Worm (Caenorhabditis elegans): ENCODE measurements around the gene npp-18.
A peak's percentile ranks its signal among the peaks of the same experiment; 100 is the strongest.

The npp-18 gene

DNA sequence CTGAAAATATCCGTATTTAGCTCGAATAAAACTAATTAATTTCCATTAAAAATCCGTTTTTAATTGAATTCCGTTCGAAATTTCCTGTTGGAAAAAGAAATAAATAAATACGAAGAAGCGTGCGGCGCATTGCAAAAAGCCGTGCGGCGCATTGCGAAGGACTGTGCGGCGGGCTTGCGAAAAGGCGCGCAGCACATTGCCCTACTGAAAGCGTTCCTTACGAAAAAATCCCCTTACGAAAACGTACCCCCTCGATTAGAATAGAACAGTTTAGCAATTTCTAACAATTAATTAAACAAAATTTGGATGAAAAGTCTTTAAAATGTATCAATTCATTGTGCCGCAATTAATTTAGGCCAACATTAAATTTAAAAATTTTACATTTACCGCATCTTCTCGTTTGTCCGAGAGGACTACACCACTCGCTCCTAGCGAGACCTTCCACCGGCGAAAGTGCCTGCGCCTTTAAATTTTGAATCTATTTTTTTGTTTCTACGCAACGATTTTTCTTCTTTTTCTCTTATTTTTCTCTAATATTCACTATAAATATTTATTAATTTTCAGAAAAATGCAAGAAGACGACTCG, at the start of gene npp-18:
Gene npp-18, plus strand, starts transcription at position 565 of the 586 bp plus-strand sequence.
- TF ChIP-seq scrt-1 (GFP tag; IDR thresholded peaks at IDR 0.05): peak; percentile 84
- TF ChIP-seq tbx-37 (GFP tag; conservative IDR thresholded peaks at IDR 0.05): peak; percentile 75; the same call in 1 of the 2 replicates
- peak; percentile 83 for TF ChIP-seq tbx-11 (GFP tag; IDR thresholded peaks at IDR 0.05)
- peak; percentile 83 for TF ChIP-seq pes-1 (GFP tag; IDR thresholded peaks at IDR 0.05)
- TF ChIP-seq sea-1 (GFP tag; conservative IDR thresholded peaks at IDR 0.05): peak; percentile 87
- peak; percentile 73 for TF ChIP-seq flt-1 (GFP tag; IDR thresholded peaks at IDR 0.05)

DNA sequence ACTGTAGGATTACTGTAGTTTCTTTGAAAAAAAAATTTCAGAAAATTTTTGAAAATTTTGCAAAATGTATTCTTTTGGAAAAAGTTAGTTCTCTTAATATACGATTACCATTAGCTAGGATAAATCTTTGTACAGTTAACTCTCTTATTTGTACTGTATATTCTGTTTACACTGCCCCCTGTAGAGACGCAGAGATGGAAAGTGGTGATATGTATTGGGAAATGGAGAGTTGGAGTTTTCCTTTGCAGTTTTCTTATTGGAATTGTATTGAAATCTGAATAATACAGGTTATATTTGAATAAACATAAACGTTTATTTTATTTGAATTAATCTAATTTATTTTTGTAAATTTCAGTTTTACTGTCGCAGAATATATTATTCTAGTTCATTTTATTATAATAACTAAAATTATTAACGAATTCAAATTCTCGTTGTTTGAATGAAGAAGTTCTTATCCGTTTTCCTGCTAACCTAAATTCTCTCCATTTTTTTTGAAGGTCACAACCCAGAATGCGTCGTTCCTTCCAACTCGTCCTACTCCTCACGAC, 42.4 kb upstream of the npp-18 start, which contains the start of gene F56A8.9:
Gene F56A8.9, plus strand, starts transcription at position 498 of the 548 bp plus-strand sequence.
- no peak for TF ChIP-seq ceh-36 (tag; optimal IDR thresholded peaks at IDR 0.05)
- TF ChIP-seq hmbx-1 (tag; optimal IDR thresholded peaks at IDR 0.05): no peak
- no peak for TF ChIP-seq tbx-37 (GFP tag; conservative IDR thresholded peaks at IDR 0.05)
- TF ChIP-seq tra-4 (tag; optimal IDR thresholded peaks at IDR 0.05): no peak

DNA sequence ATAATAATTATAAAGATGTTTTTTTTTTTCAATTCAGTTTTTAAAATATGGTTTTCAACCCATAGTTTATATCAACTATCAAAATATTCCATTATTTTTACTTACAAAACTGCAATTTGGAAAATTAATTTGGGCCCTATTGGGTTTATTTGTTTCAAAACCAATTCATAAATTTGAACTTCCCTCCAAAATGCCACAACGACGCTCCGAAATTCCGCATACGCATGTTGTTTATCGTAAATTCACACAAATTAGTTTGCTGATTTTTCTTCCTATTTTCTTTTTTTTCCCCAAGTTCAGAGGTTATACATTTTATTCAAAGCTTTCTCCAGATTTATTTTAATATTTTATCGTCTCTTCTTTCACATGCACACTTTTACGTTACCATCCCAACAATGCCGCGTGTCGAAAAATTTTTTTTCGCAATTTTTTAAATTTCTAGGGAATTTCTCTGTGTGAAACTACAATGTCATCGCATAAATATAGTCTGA, 40.2 kb upstream of the npp-18 start, which contains the start of gene F56A8.3:
Gene F56A8.3, plus strand, starts transcription at position 441 of the 491 bp plus-strand sequence.
- TF ChIP-seq tbx-37 (GFP tag; conservative IDR thresholded peaks at IDR 0.05): no peak
- TF ChIP-seq ceh-13 (GFP tag; optimal IDR thresholded peaks at IDR 0.05): no peak
- no peak for TF ChIP-seq hmg-4 (GFP tag; optimal IDR thresholded peaks at IDR 0.05)
- TF ChIP-seq F13C5.2 (tag; optimal IDR thresholded peaks at IDR 0.05): peak; percentile 39
- no peak for TF ChIP-seq tra-4 (tag; optimal IDR thresholded peaks at IDR 0.05)

DNA sequence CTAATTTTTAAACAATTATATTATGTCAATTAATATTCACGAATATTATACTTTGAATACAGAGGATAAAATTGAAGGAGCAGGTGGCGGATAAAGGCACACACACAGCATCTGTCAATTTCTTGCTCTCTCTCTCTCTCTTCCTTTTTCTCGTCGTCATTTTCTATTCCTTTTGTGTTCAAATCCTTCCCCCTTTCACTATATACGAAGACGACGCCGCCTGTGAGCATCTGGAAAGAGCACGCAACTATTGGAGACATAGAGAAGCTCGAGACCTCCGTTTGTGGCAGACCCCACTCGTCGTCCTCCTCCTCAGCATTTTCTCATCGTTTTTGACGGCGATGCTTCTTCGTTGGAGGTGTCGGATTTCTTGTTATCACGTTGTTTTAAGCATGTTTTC, 38.5 kb upstream of the npp-18 start:
- no peak for TF ChIP-seq hnd-1 (tag; optimal IDR thresholded peaks at IDR 0.05)
- TF ChIP-seq hmg-4 (GFP tag; optimal IDR thresholded peaks at IDR 0.05): peak; percentile 30

DNA sequence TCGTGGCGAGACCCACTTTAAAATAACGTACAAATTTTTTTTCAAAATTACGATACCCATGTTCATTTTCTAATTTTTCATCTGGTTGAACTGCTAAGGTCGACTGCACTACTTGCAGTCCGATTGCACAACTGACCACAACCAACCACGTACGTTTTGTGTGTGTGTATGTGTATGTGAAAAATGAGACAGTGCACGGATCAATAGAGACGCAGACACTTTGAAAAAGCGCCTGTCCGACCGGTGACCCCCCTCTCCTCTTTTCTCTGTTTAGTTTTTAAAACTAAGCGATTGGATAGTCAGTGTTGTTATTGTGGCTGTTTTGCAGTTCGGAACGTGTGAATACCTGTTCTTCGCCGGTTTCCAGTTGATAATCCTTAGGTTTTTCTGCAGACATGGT, 37.9 kb upstream of the npp-18 start:
- TF ChIP-seq pes-1 (GFP tag; IDR thresholded peaks at IDR 0.05): 0 out of 2 replicates have a peak, but pooled peaks have one; percentile 25
- TF ChIP-seq tbx-11 (GFP tag; IDR thresholded peaks at IDR 0.05): no peak

DNA sequence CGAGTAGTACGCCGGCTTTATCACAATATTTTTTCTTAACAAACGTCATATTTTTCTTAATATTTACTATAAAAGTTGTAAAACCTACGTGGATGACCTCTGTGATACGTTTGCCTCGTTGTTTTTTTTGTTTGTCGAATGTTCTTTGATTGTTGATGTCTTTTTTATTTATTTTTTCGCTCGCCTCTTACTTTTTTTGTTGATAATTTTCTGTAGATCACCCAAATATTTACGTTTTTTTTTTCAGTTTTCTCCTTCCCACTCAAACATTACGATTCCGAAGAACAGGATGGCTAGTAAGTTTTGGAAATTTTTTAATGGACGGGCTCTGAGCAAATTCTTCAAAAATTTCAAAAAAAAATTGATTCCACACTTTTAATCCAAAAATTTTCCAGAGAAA, 36.3 kb upstream of the npp-18 start:
- TF ChIP-seq scrt-1 (GFP tag; IDR thresholded peaks at IDR 0.05): no peak
- TF ChIP-seq hnd-1 (tag; optimal IDR thresholded peaks at IDR 0.05): no peak
- no peak for TF ChIP-seq tbx-37 (GFP tag; conservative IDR thresholded peaks at IDR 0.05)
- TF ChIP-seq sea-1 (GFP tag; conservative IDR thresholded peaks at IDR 0.05): no peak

DNA sequence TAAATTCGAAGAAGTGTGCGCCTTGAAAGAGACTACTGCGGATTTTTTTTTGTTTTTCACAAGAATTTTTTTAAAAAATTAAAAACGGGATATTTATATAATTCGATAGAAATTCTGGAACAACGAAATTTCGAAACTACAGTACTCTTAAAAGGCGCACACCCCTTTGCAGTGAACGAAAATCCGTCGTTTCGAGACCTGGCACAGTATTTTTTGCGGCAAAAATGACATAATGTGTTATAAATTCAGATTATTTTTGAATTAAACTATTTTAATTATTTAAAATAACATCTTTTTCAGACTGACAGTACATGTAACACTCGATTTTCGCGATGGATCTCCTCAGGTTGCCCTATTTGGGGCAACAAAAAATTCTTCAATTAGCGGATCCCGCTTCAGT, 33.7 kb upstream of the npp-18 start, which contains the start of gene F56A8.4:
Gene F56A8.4, plus strand, starts transcription at position 301 of the 400 bp plus-strand sequence.
- TF ChIP-seq ceh-13 (GFP tag; optimal IDR thresholded peaks at IDR 0.05) (no peak), scrt-1 (GFP tag; IDR thresholded peaks at IDR 0.05) (no peak), tbx-37 (GFP tag; conservative IDR thresholded peaks at IDR 0.05) (no peak), pes-1 (GFP tag; IDR thresholded peaks at IDR 0.05) (no peak), ets-7 (tag; optimal IDR thresholded peaks at IDR 0.05) (no peak), hnd-1 (tag; optimal IDR thresholded peaks at IDR 0.05) (no peak), tra-4 (tag; optimal IDR thresholded peaks at IDR 0.05) (no peak)

DNA sequence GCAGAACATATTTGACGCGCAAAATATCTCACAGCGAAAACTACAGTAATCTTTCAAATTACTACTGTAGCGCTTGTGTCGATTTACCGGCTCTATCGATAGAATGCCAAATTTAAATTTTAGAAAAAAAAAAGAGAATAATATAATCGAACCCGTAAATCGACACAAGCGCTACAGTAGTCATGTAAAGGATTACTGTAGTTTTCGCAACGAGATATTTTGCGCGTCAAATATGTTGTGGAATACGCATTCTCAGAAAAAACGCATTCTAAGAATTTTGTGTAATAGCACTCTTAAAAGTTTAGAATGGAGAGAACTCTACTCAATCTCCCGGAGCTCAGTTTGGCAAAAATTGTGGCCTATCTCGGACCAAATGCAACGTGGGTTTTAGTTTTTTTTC, 31.1 kb upstream of the npp-18 start, which contains the start of gene F56A8.5:
Gene F56A8.5, plus strand, starts transcription at position 301 of the 400 bp plus-strand sequence.
- TF ChIP-seq ceh-36 (tag; optimal IDR thresholded peaks at IDR 0.05) (no peak), scrt-1 (GFP tag; IDR thresholded peaks at IDR 0.05) (no peak), tra-4 (tag; optimal IDR thresholded peaks at IDR 0.05) (no peak), hmbx-1 (tag; optimal IDR thresholded peaks at IDR 0.05) (no peak), tbx-11 (GFP tag; IDR thresholded peaks at IDR 0.05) (no peak), pes-1 (GFP tag; IDR thresholded peaks at IDR 0.05) (no peak), F13C5.2 (tag; optimal IDR thresholded peaks at IDR 0.05) (no peak), sea-1 (GFP tag; conservative IDR thresholded peaks at IDR 0.05) (no peak), ceh-13 (GFP tag; optimal IDR thresholded peaks at IDR 0.05) (no peak), ets-7 (tag; optimal IDR thresholded peaks at IDR 0.05) (no peak), ama-1 (optimal IDR thresholded peaks at IDR 0.05) (no peak), tbx-37 (GFP tag; conservative IDR thresholded peaks at IDR 0.05) (no peak), hmg-4 (GFP tag; optimal IDR thresholded peaks at IDR 0.05) (no peak), aly-1 (tag; optimal IDR thresholded peaks at IDR 0.05) (no peak), B0310.2 (tag; optimal IDR thresholded peaks at IDR 0.05) (no peak), flt-1 (GFP tag; IDR thresholded peaks at IDR 0.05) (no peak), hnd-1 (tag; optimal IDR thresholded peaks at IDR 0.05) (no peak)

DNA sequence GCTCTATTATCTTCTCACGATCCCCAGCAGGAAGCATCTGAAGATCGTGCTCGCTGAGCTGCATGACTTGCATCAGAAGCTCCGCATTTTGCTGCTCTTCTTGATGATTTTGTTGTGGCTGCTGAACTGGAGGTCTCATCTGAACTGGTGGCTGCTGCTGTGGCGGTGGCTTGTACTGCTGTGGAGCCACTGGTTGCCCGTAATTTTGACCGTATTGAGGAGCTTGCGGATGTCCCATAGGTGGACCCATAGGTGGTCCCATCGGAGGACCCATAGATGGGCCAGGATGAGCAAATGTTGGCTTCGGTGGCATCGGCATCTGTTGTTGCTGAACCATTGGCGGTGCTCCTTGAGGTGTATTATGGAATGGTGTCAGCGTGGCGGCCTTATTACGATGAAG, 29.6 kb upstream of the npp-18 start:
- TF ChIP-seq aly-1 (tag; optimal IDR thresholded peaks at IDR 0.05): no peak
- no peak for TF ChIP-seq tbx-37 (GFP tag; conservative IDR thresholded peaks at IDR 0.05)
- no peak for TF ChIP-seq tra-4 (tag; optimal IDR thresholded peaks at IDR 0.05)
- TF ChIP-seq ceh-13 (GFP tag; optimal IDR thresholded peaks at IDR 0.05): no peak
- TF ChIP-seq F13C5.2 (tag; optimal IDR thresholded peaks at IDR 0.05): no peak
- TF ChIP-seq hmbx-1 (tag; optimal IDR thresholded peaks at IDR 0.05): no peak
- no peak for TF ChIP-seq pes-1 (GFP tag; IDR thresholded peaks at IDR 0.05)
- no peak for TF ChIP-seq sea-1 (GFP tag; conservative IDR thresholded peaks at IDR 0.05)
- no peak for TF ChIP-seq hnd-1 (tag; optimal IDR thresholded peaks at IDR 0.05)
- no peak for TF ChIP-seq tbx-11 (GFP tag; IDR thresholded peaks at IDR 0.05)
- no peak for TF ChIP-seq hmg-4 (GFP tag; optimal IDR thresholded peaks at IDR 0.05)
- no peak for TF ChIP-seq ama-1 (optimal IDR thresholded peaks at IDR 0.05)
- no peak for TF ChIP-seq ets-7 (tag; optimal IDR thresholded peaks at IDR 0.05)
- no peak for TF ChIP-seq B0310.2 (tag; optimal IDR thresholded peaks at IDR 0.05)
- no peak for TF ChIP-seq ceh-36 (tag; optimal IDR thresholded peaks at IDR 0.05)
- no peak for TF ChIP-seq flt-1 (GFP tag; IDR thresholded peaks at IDR 0.05)
- no peak for TF ChIP-seq scrt-1 (GFP tag; IDR thresholded peaks at IDR 0.05)
